Fruit fly (Drosophila melanogaster) whole organism, embryonic: ENCODE data around the gene neur.

Experiments used
- CG10462 ChIP-seq: fragments of 200-800 bp; sonication (Bioruptor generic); optimal IDR thresholded peaks from 2 replicates; lab custom pipeline; 2016; ENCODE audit warnings: missing biosample characterization, missing genetic modification characterization
- CG11504 ChIP-seq: fragments of 200-800 bp; sonication (Bioruptor generic); optimal IDR thresholded peaks from 3 replicates; lab custom pipeline; 2019; ENCODE audit warnings: missing biosample characterization, mild to moderate bottlenecking, missing genetic modification characterization, moderate library complexity
- CG11695 ChIP-seq: fragments of 200-800 bp; sonication (Bioruptor generic); IDR thresholded peaks from 3 replicates; pipeline ENCODE4 v1.3.6; 2022; ENCODE audit warnings: missing biosample characterization, missing genetic modification characterization
- CG12071 ChIP-seq: fragments of 200-800 bp; sonication (Bioruptor generic); optimal IDR thresholded peaks from 3 replicates; lab custom pipeline; 2018; ENCODE audit warnings: missing biosample characterization, mild to moderate bottlenecking, missing genetic modification characterization
- CG1233 ChIP-seq: fragments of 200-800 bp; sonication (Bioruptor generic); optimal IDR thresholded peaks from 4 replicates; lab custom pipeline; 2018; ENCODE audit warnings: missing biosample characterization, mild to moderate bottlenecking, missing genetic modification characterization
- CG12659 ChIP-seq: fragments of 200-800 bp; sonication (Bioruptor generic); optimal IDR thresholded peaks from 3 replicates; lab custom pipeline; 2017; ENCODE audit warnings: mild to moderate bottlenecking, missing biosample characterization, missing genetic modification reagents, missing genetic modification characterization
- CG12744 ChIP-seq: fragments of 200-800 bp; sonication (Bioruptor generic); optimal IDR thresholded peaks from 2 replicates; lab custom pipeline; 2016; ENCODE audit warnings: missing biosample characterization, missing genetic modification characterization
- CG14441 ChIP-seq: fragments of 200-800 bp; sonication (Bioruptor generic); IDR thresholded peaks from 2 replicates; pipeline ENCODE4 v1.3.6; 2022; ENCODE audit warnings: missing biosample characterization, missing genetic modification characterization
- CG14860 ChIP-seq: fragments of 200-800 bp; sonication (Bioruptor generic); IDR thresholded peaks from 3 replicates; pipeline ENCODE4 v1.3.6; 2022; ENCODE audit warnings: missing biosample characterization, missing genetic modification characterization; ENCODE audit not compliant: partially characterized antibody
- CG1603 ChIP-seq: fragments of 200-800 bp; sonication (Bioruptor generic); optimal IDR thresholded peaks from 2 replicates; lab custom pipeline; 2019; ENCODE audit warnings: missing biosample characterization, mild to moderate bottlenecking, missing genetic modification characterization, moderate library complexity
- CG1647 ChIP-seq: fragments of 200-800 bp; sonication (Bioruptor generic); optimal IDR thresholded peaks from 3 replicates; lab custom pipeline; 2016; ENCODE audit warnings: missing biosample characterization, missing genetic modification characterization
- CG16815 ChIP-seq: fragments of 200-800 bp; sonication (Bioruptor generic); optimal IDR thresholded peaks from 3 replicates; lab custom pipeline; 2017; ENCODE audit warnings: missing biosample characterization, mild to moderate bottlenecking, missing genetic modification characterization
- CG16863 ChIP-seq: fragments of 200-800 bp; sonication (Bioruptor generic); optimal IDR thresholded peaks from 3 replicates; lab custom pipeline; 2016; ENCODE audit warnings: missing biosample characterization, missing genetic modification characterization
- CG17328 ChIP-seq: fragments of 200-800 bp; sonication (Bioruptor generic); IDR thresholded peaks from 2 replicates; pipeline ENCODE4 v1.3.6; 2022; ENCODE audit warnings: missing biosample characterization, missing genetic modification characterization
- CG17829 ChIP-seq: fragments of 200-800 bp; optimal IDR thresholded peaks from 2 replicates; lab custom pipeline; 2019; ENCODE audit warnings: missing biosample characterization, mild to moderate bottlenecking, missing genetic modification characterization, moderate library complexity
- CG2202 ChIP-seq: fragments of 200-800 bp; sonication (Bioruptor generic); optimal IDR thresholded peaks from 2 replicates; lab custom pipeline; 2018; ENCODE audit warnings: missing biosample characterization, mild to moderate bottlenecking, missing genetic modification characterization
- CG31365 ChIP-seq: fragments of 200-800 bp; sonication (Bioruptor generic); optimal IDR thresholded peaks from 2 replicates; lab custom pipeline; 2018; ENCODE audit warnings: missing biosample characterization, mild to moderate bottlenecking, missing genetic modification characterization
- CG3163 ChIP-seq: fragments of 200-800 bp; sonication (Bioruptor generic); optimal IDR thresholded peaks from 3 replicates; lab custom pipeline; 2016; ENCODE audit warnings: missing biosample characterization, missing genetic modification characterization
- CG42726 ChIP-seq: fragments of 200-800 bp; sonication (Bioruptor generic); IDR thresholded peaks from 2 replicates; pipeline ENCODE4 v1.3.6; 2022; ENCODE audit warnings: missing biosample characterization, missing genetic modification characterization; ENCODE audit not compliant: partially characterized antibody
- CG7357 ChIP-seq: fragments of 200-800 bp; sonication (Bioruptor generic); IDR thresholded peaks from 3 replicates; pipeline ENCODE4 v1.3.6; 2022; ENCODE audit warnings: missing biosample characterization, missing genetic modification characterization
- CG8924 ChIP-seq: fragments of 200-800 bp; optimal IDR thresholded peaks from 3 replicates; lab custom pipeline; 2019; ENCODE audit warnings: missing biosample characterization, mild to moderate bottlenecking, missing genetic modification characterization, moderate library complexity
- CG9609 ChIP-seq: fragments of 200-800 bp; sonication (Bioruptor generic); optimal IDR thresholded peaks from 3 replicates; lab custom pipeline; 2016; ENCODE audit warnings: missing biosample characterization, missing genetic modification characterization
- CG9727 ChIP-seq: fragments of 200-800 bp; sonication (Bioruptor generic); optimal IDR thresholded peaks from 3 replicates; lab custom pipeline; 2017; ENCODE audit warnings: missing biosample characterization, mild to moderate bottlenecking, missing genetic modification characterization
- Dip2 ChIP-seq: fragments of 200-800 bp; sonication (Bioruptor generic); IDR thresholded peaks from 2 replicates; pipeline ENCODE4 v1.3.6; 2022; ENCODE audit warnings: missing biosample characterization, missing genetic modification characterization
- Doc3 ChIP-seq: fragments of 200-800 bp; sonication (Bioruptor generic); IDR thresholded peaks from 3 replicates; pipeline ENCODE4 v1.3.6; 2022; ENCODE audit warnings: missing biosample characterization, missing genetic modification characterization; ENCODE audit not compliant: partially characterized antibody
- Drgx ChIP-seq: fragments of 200-800 bp; sonication (Bioruptor generic); IDR thresholded peaks from 2 replicates; pipeline ENCODE4 v1.3.6; 2022; ENCODE audit warnings: missing biosample characterization, missing genetic modification characterization
- HHEX ChIP-seq: fragments of 200-800 bp; sonication (Bioruptor generic); optimal IDR thresholded peaks from 3 replicates; lab custom pipeline; 2017; ENCODE audit warnings: missing biosample characterization, mild to moderate bottlenecking, missing genetic modification characterization, missing genetic modification reagents
- Hr39 ChIP-seq: fragments of >200 bp; optimal IDR thresholded peaks from 2 replicates; lab custom pipeline; 2017
- Hr51 ChIP-seq, 2 experiments: fragments of 200-800 bp; sonication (Bioruptor generic); optimal IDR thresholded peaks; 2 replicates in 1 of 2; 3 replicates in 1 of 2; lab custom pipeline; 2016 to 2018; ENCODE audit warnings: missing biosample characterization in 2 of 2, missing genetic modification characterization in 2 of 2, mild to moderate bottlenecking in 1 of 2, moderate library complexity in 1 of 2
- Mad ChIP-seq: fragments of 200-800 bp; sonication (Bioruptor generic); optimal IDR thresholded peaks from 2 replicates; lab custom pipeline; 2016; ENCODE audit warnings: missing biosample characterization, missing genetic modification characterization
- Med ChIP-seq: fragments of 200-800 bp; sonication (Bioruptor generic); peaks from one replicate; lab custom pipeline; 2016; ENCODE audit warnings: missing biosample characterization, missing genetic modification characterization, mild to moderate bottlenecking, inconsistent platforms, moderate library complexity
- Optix ChIP-seq: fragments of 200-800 bp; sonication (Bioruptor generic); IDR thresholded peaks from 3 replicates; pipeline ENCODE4 v1.3.6; 2022; ENCODE audit warnings: missing biosample characterization, missing genetic modification characterization
- al ChIP-seq: fragments of 200-800 bp; sonication (Bioruptor generic); IDR thresholded peaks from 2 replicates; pipeline ENCODE4 v1.3.6; 2022; ENCODE audit warnings: missing biosample characterization, missing genetic modification characterization
- ase ChIP-seq: fragments of 200-800 bp; sonication (Bioruptor generic); IDR thresholded peaks from 3 replicates; pipeline ENCODE4 v1.3.6; 2022; ENCODE audit warnings: missing biosample characterization, missing genetic modification characterization
- bbx ChIP-seq: fragments of 200-800 bp; sonication (Bioruptor generic); IDR thresholded peaks from 2 replicates; pipeline ENCODE4 v1.3.6; 2022; ENCODE audit warnings: missing biosample characterization, missing genetic modification characterization; ENCODE audit not compliant: partially characterized antibody
- bsh ChIP-seq, 2 experiments: fragments of 200-800 bp; sonication (Bioruptor generic); optimal IDR thresholded peaks; 2 replicates each; lab custom pipeline; 2017 to 2018; ENCODE audit warnings: mild to moderate bottlenecking in 2 of 2, missing biosample characterization in 2 of 2, missing genetic modification characterization in 2 of 2, moderate library complexity in 1 of 2
- crol ChIP-seq: fragments of 200-800 bp; sonication (Bioruptor generic); IDR thresholded peaks from 2 replicates; pipeline ENCODE4 v1.3.6; 2022; ENCODE audit warnings: missing biosample characterization, missing genetic modification characterization
- dmrt99B ChIP-seq: fragments of 200-800 bp; sonication (Bioruptor generic); optimal IDR thresholded peaks from 2 replicates; lab custom pipeline; 2018; ENCODE audit warnings: missing biosample characterization, mild to moderate bottlenecking, missing genetic modification characterization, moderate library complexity
- dysf ChIP-seq: fragments of 200-800 bp; sonication (Bioruptor generic); IDR thresholded peaks from 3 replicates; pipeline ENCODE4 v1.3.6; 2022; ENCODE audit warnings: missing biosample characterization, missing genetic modification characterization
- gcm2 ChIP-seq: fragments of 200-800 bp; sonication (Bioruptor generic); optimal IDR thresholded peaks from 2 replicates; lab custom pipeline; 2016; ENCODE audit warnings: missing biosample characterization, missing genetic modification characterization
- jing ChIP-seq: fragments of 200-800 bp; sonication (Bioruptor generic); optimal IDR thresholded peaks from 2 replicates; lab custom pipeline; 2018; ENCODE audit warnings: missing biosample characterization, mild to moderate bottlenecking, missing genetic modification characterization
- prd ChIP-seq, 3 experiments: fragments of >200 bp in 2 of 3; fragments of 200-800 bp in 1 of 3; sonication (Bioruptor generic) in 1 of 3; optimal IDR thresholded peaks in 2 of 3; IDR thresholded peaks in 1 of 3; 2 replicates in 2 of 3; 3 replicates in 1 of 3; pipeline versions ENCODE4 v1.3.6 to Lab custom; 2017 to 2022; ENCODE audit warnings: missing biosample characterization in 1 of 3, missing genetic modification characterization in 1 of 3
- pros ChIP-seq: fragments of 200-800 bp; sonication (Bioruptor generic); optimal IDR thresholded peaks from 3 replicates; lab custom pipeline; 2019; ENCODE audit warnings: missing biosample characterization, mild to moderate bottlenecking, missing genetic modification characterization, moderate library complexity
- slbo ChIP-seq: fragments of 200-800 bp; sonication (Bioruptor generic); IDR thresholded peaks from 2 replicates; pipeline ENCODE4 v1.3.6; 2022; ENCODE audit warnings: missing biosample characterization, missing genetic modification characterization
- so ChIP-seq: fragments of 200-800 bp; sonication (Bioruptor generic); IDR thresholded peaks from 3 replicates; pipeline ENCODE4 v1.3.6; 2022; ENCODE audit warnings: missing biosample characterization, missing genetic modification characterization
- sob ChIP-seq: fragments of 200-800 bp; sonication (Bioruptor generic); IDR thresholded peaks from 2 replicates; pipeline ENCODE4 v1.3.6; 2022; ENCODE audit warnings: missing biosample characterization, missing genetic modification characterization
- tna ChIP-seq: fragments of 200-800 bp; sonication (Bioruptor generic); IDR thresholded peaks from 2 replicates; pipeline ENCODE4 v1.3.6; 2022; ENCODE audit warnings: missing biosample characterization, missing genetic modification characterization; ENCODE audit not compliant: partially characterized antibody
- ttk ChIP-seq: fragments of 200-800 bp; sonication (Bioruptor generic); IDR thresholded peaks from 2 replicates; pipeline ENCODE4 v2.1.2; 2022; ENCODE audit warnings: missing biosample characterization, missing genetic modification characterization
- wek ChIP-seq: fragments of 200-800 bp; sonication (Bioruptor generic); optimal IDR thresholded peaks from 3 replicates; lab custom pipeline; 2018; ENCODE audit warnings: missing biosample characterization, mild to moderate bottlenecking, missing genetic modification characterization, moderate library complexity
- zfh1 ChIP-seq: fragments of 200-800 bp; sonication (Bioruptor generic); IDR thresholded peaks from 3 replicates; pipeline ENCODE4 v1.3.6; 2022; ENCODE audit warnings: missing biosample characterization, missing genetic modification characterization

Gene neur

DNA sequence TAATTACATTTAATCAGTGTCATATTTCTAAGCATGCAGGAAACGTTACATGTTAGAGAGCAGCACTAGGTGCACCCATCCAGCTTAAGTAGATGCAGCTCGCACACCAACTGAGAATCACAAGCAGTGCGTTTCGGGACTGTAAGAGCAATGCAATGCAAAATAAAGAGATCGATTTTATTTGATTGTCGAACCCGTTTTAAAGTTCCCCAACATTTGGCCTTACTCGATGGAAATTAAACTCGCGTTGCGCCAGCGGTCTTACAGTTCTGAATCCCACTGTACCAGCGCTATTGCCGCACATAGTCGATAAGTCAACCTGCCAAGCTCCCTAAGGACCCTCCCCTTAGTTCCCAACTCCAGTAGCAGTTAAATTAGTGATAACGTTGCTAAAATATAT, 23.5 kb upstream of the neur start (continued):
- TF ChIP-seq so (GFP tag; lab: Robert Waterston, UW) (no peak), CG7357 (no peak), Mad (GFP tag; lab: Kevin White, UChicago) (no peak), CG31365 (tag; lab: Kevin White, UChicago) (no peak), CG3163 (GFP tag; lab: Kevin White, UChicago) (no peak), jing (no peak), CG2202 (tag; lab: Kevin White, UChicago) (no peak), prd (optimal IDR thresholded peaks at IDR 0.05; lab: Kevin White, UChicago) (no peak), prd (GFP tag; IDR thresholded peaks at IDR 0.05; lab: Robert Waterston, UW) (peak; percentile 22; the same call in 1 of the 3 replicates), CG14860 (GFP tag; lab: Robert Waterston, UW) (no peak), CG11695 (GFP tag; lab: Robert Waterston, UW) (0 out of 3 replicates have a peak, but pooled peaks have one; percentile 15), bsh (GFP tag; optimal IDR thresholded peaks at IDR 0.05; lab: Kevin White, UChicago) (peak in 1 of 2 experiments; percentile 5), CG10462 (no peak), CG16863 (GFP tag; lab: Kevin White, UChicago) (no peak), ase (0 out of 3 replicates have a peak, but pooled peaks have one; percentile 24), CG12659 (GFP tag; lab: Kevin White, UChicago) (no peak), CG8924 (tag; lab: Kevin White, UChicago) (no peak), gcm2 (GFP tag; lab: Kevin White, UChicago) (no peak), CG17328 (GFP tag; lab: Robert Waterston, UW) (peak; percentile 29; the same call in 1 of the 2 replicates), Med (GFP tag; lab: Kevin White, UChicago) (no peak), al (GFP tag; lab: Robert Waterston, UW) (no peak), CG1603 (tag; lab: Kevin White, UChicago) (peak; percentile 9), Drgx (peak; percentile 66), crol (no peak), CG12071 (GFP tag; lab: Kevin White, UChicago) (no peak), bbx (GFP tag; lab: Robert Waterston, UW) (no peak), CG1647 (GFP tag; lab: Kevin White, UChicago) (no peak), ttk (no peak), sob (GFP tag; lab: Robert Waterston, UW) (peak; percentile 52; the same call in 1 of the 2 replicates), tna (GFP tag; lab: Robert Waterston, UW) (no peak), CG16815 (GFP tag; lab: Kevin White, UChicago) (no peak), CG17829 (no peak), slbo (peak; percentile 22; the same call in 1 of the 2 replicates), dysf (GFP tag; lab: Robert Waterston, UW) (0 out of 3 replicates have a peak, but pooled peaks have one; percentile 34), HHEX (no peak), CG11504 (tag; lab: Kevin White, UChicago) (no peak), zfh1 (no peak), CG12744 (GFP tag; lab: Kevin White, UChicago) (no peak), CG9727 (GFP tag; lab: Kevin White, UChicago) (no peak), Optix (GFP tag; lab: Robert Waterston, UW) (no peak), CG9609 (GFP tag; lab: Kevin White, UChicago) (no peak), Hr39 (lab: Kevin White, UChicago) (no peak), CG42726 (GFP tag; lab: Robert Waterston, UW) (no peak), CG1233 (GFP tag; lab: Kevin White, UChicago) (no peak), pros (GFP tag; lab: Kevin White, UChicago) (no peak), Doc3 (GFP tag; lab: Robert Waterston, UW) (no peak), CG14441 (GFP tag; lab: Robert Waterston, UW) (0 out of 2 replicates have a peak, but pooled peaks have one; percentile 40), dmrt99B (tag; lab: Kevin White, UChicago) (no peak), Dip2 (GFP tag; lab: Robert Waterston, UW) (no peak), wek (no peak), Hr51 (GFP tag; optimal IDR thresholded peaks at IDR 0.05; lab: Kevin White, UChicago) (no peak)
